Worm (Caenorhabditis elegans) whole organism, L2 larva: Measurements from ENCODE around the gene F10G7.12.

Source experiments
- F13H6.1 ChIP-seq: sonication (generic microtip); optimal IDR thresholded peaks from 2 replicates; lab custom pipeline; 2016; ENCODE audit warnings: missing genetic modification characterization, missing compliant biosample characterization
- ZK546.5 ChIP-seq: sonication (generic microtip); optimal IDR thresholded peaks from 2 replicates; lab custom pipeline; 2017; ENCODE audit warnings: missing biosample characterization, missing genetic modification characterization
- aly-2 ChIP-seq: fragments of 150-350 bp; optimal IDR thresholded peaks from 2 replicates; lab custom pipeline; 2014; ENCODE audit warnings: missing biosample characterization, missing genetic modification characterization
- blmp-1 ChIP-seq: sonication (generic microtip); optimal IDR thresholded peaks from 2 replicates; lab custom pipeline; 2017; ENCODE audit warnings: missing genetic modification characterization, mild to moderate bottlenecking, missing compliant biosample characterization, antibody characterized with exemption, moderate library complexity; ENCODE audit not compliant: insufficient read depth
- elt-3 ChIP-seq: sonication (generic microtip); optimal IDR thresholded peaks from 2 replicates; lab custom pipeline; 2017; ENCODE audit warnings: missing biosample characterization, missing genetic modification characterization
- lin-13 ChIP-seq: fragments of 150-350 bp; optimal IDR thresholded peaks from 2 replicates; lab custom pipeline; 2014; ENCODE audit warnings: missing biosample characterization, missing genetic modification reagents, missing genetic modification characterization
- mdl-1 ChIP-seq, 2 experiments: fragments of 150-350 bp in 1 of 2; sonication (generic microtip) in 1 of 2; optimal IDR thresholded peaks; 2 replicates each; lab custom pipeline; 2017; ENCODE audit warnings: missing biosample characterization in 2 of 2, missing genetic modification characterization in 2 of 2
- nhr-10 ChIP-seq: sonication (generic microtip); optimal IDR thresholded peaks from 2 replicates; lab custom pipeline; 2017; ENCODE audit warnings: missing biosample characterization, missing genetic modification characterization
- nhr-11 ChIP-seq: fragments of 150-350 bp; optimal IDR thresholded peaks from 2 replicates; lab custom pipeline; 2014; ENCODE audit warnings: missing biosample characterization, missing genetic modification characterization
- nhr-77 ChIP-seq: fragments of 150-350 bp; optimal IDR thresholded peaks from 2 replicates; lab custom pipeline; 2014; ENCODE audit warnings: missing biosample characterization, missing genetic modification characterization
- skn-1 ChIP-seq: sonication (generic microtip); optimal IDR thresholded peaks from 2 replicates; lab custom pipeline; 2017; ENCODE audit warnings: missing biosample characterization, missing genetic modification characterization
- unc-62 ChIP-seq: fragments of 150-350 bp; optimal IDR thresholded peaks from 2 replicates; lab custom pipeline; 2014; ENCODE audit warnings: missing biosample characterization, missing genetic modification reagents, missing genetic modification characterization
- zag-1 ChIP-seq: fragments of 150-350 bp; optimal IDR thresholded peaks from 2 replicates; lab custom pipeline; 2014; ENCODE audit warnings: missing biosample characterization, missing genetic modification characterization

DNA sequence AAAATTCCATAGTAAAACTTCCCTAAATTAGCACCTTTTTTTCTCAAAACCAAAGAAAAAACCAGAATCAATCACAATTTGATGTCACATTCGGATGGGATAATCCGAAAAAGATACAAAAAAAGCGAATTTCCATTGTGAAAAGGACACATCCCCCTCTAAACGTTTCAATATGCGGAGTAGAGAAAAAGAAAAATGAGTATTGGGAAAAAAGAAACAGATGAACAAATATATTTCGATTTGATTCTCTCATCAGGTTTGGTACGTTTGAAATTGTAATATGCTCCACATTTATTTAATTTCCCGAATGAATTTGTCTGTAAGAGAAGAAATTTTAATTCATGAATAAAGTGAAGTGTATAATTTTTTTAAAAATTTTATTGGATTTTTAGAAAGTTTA lies 31.3 kb upstream of the F10G7.12 start:
- TF ChIP-seq zag-1 (tag; lab: Kevin White, UChicago) = no peak
- TF ChIP-seq skn-1 (tag; lab: Kevin White, UChicago) = no peak
- no peak for TF ChIP-seq aly-2 (tag; lab: Kevin White, UChicago)
- no peak for TF ChIP-seq ZK546.5 (tag; lab: Kevin White, UChicago)
- TF ChIP-seq nhr-11 = no peak
- TF ChIP-seq F13H6.1 = no peak
- TF ChIP-seq elt-3 (tag; lab: Kevin White, UChicago) = no peak
- TF ChIP-seq nhr-10 (tag; lab: Kevin White, UChicago) = no peak
- TF ChIP-seq nhr-77 = no peak
- TF ChIP-seq blmp-1 = no peak
- no peak for TF ChIP-seq mdl-1 (tag; optimal IDR thresholded peaks at IDR 0.05; lab: Kevin White, UChicago)
- TF ChIP-seq lin-13 = no peak
- no peak for TF ChIP-seq unc-62 (GFP tag; lab: Kevin White, UChicago)
